Worm (Caenorhabditis elegans) whole organism, L4 larva: ENCODE results near the gene idpp-5.

ENCODE experiments used
- D1046.2 ChIP-seq: fragments of 200-800 bp; sonication (Bioruptor generic); IDR thresholded peaks from 2 replicates; pipeline ENCODE4 v1.3.6; 2022; ENCODE audit warnings: missing genetic modification characterization, missing compliant biosample characterization
- F26F4.8 ChIP-seq: fragments of 200-800 bp; sonication (Bioruptor generic); conservative IDR thresholded peaks from 2 replicates; pipeline ENCODE4 v1.3.6; 2022; ENCODE audit warnings: missing genetic modification characterization, missing compliant biosample characterization
- T20F7.1 ChIP-seq: fragments of 200-800 bp; sonication (Bioruptor generic); optimal IDR thresholded peaks from 2 replicates; lab custom pipeline; 2018; ENCODE audit warnings: mild to moderate bottlenecking, missing genetic modification characterization, missing compliant biosample characterization
- Y75B8A.6 ChIP-seq: fragments of 200-800 bp; sonication (Bioruptor generic); IDR thresholded peaks from 2 replicates; pipeline ENCODE4 v1.3.6; 2022; ENCODE audit warnings: missing genetic modification reagents, missing genetic modification characterization, missing compliant biosample characterization
- ZK337.2 ChIP-seq: fragments of 200-800 bp; sonication (Bioruptor generic); IDR thresholded peaks from 2 replicates; pipeline ENCODE4 v1.3.6; 2022; ENCODE audit warnings: missing genetic modification reagents, missing genetic modification characterization, missing compliant biosample characterization
- ZK546.5 ChIP-seq, 2 experiments: sonication (generic microtip); optimal IDR thresholded peaks; 2 replicates each; lab custom pipeline; 2017; ENCODE audit warnings: missing biosample characterization in 2 of 2, missing genetic modification characterization in 2 of 2
- aha-1 ChIP-seq: fragments of 150-350 bp; peaks from one replicate; lab custom pipeline; 2014; ENCODE audit warnings: missing biosample characterization, missing genetic modification characterization
- ama-1 ChIP-seq: fragments of 150-350 bp; optimal IDR thresholded peaks from 2 replicates; lab custom pipeline; 2014; ENCODE audit warnings: inconsistent platforms, mixed read lengths
- ceh-20 ChIP-seq: fragments of 200-800 bp; sonication (Bioruptor generic); IDR thresholded peaks from 2 replicates; pipeline ENCODE4 v1.3.6; 2022; ENCODE audit warnings: missing genetic modification reagents, missing genetic modification characterization, missing compliant biosample characterization
- ceh-28 ChIP-seq: fragments of 150-350 bp; optimal IDR thresholded peaks from 2 replicates; lab custom pipeline; 2014; ENCODE audit warnings: missing biosample characterization, missing genetic modification reagents, missing genetic modification characterization
- ceh-32 ChIP-seq: sonication (generic microtip); optimal IDR thresholded peaks from 2 replicates; lab custom pipeline; 2016; ENCODE audit warnings: mild to moderate bottlenecking, missing genetic modification characterization, missing compliant biosample characterization; ENCODE audit not compliant: poor library complexity
- ceh-44 ChIP-seq: fragments of 200-800 bp; sonication (Bioruptor generic); IDR thresholded peaks from 2 replicates; pipeline ENCODE4 v1.3.6; 2022; ENCODE audit warnings: missing genetic modification reagents, missing genetic modification characterization, missing compliant biosample characterization
- ces-1 ChIP-seq: fragments of 150-350 bp; sonication (generic microtip); optimal IDR thresholded peaks from 4 replicates; lab custom pipeline; 2014; ENCODE audit warnings: missing biosample characterization, missing genetic modification reagents, missing genetic modification characterization
- ctbp-1 ChIP-seq: fragments of 200-800 bp; sonication (Bioruptor generic); IDR thresholded peaks from 2 replicates; pipeline ENCODE4 v1.3.6; 2022; ENCODE audit warnings: missing genetic modification reagents, missing genetic modification characterization, missing compliant biosample characterization
- daf-16 ChIP-seq, 3 experiments: sonication (generic microtip); optimal IDR thresholded peaks; 2 replicates each; lab custom pipeline; 2016 to 2017; ENCODE audit warnings: missing genetic modification characterization in 3 of 3, missing genetic modification reagents in 3 of 3, mild to moderate bottlenecking in 2 of 3, missing compliant biosample characterization in 2 of 3, missing biosample characterization in 1 of 3, moderate library complexity in 1 of 3
- dmd-9 ChIP-seq: fragments of 200-800 bp; sonication (Bioruptor generic); IDR thresholded peaks from 2 replicates; pipeline ENCODE4 v1.3.6; 2022; ENCODE audit warnings: missing genetic modification reagents, missing genetic modification characterization, missing compliant biosample characterization
- dpl-1 ChIP-seq: fragments of 150-350 bp; optimal IDR thresholded peaks from 2 replicates; lab custom pipeline; 2014; ENCODE audit warnings: missing biosample characterization, missing genetic modification reagents, missing genetic modification characterization
- duxl-1 ChIP-seq: sonication (generic microtip); optimal IDR thresholded peaks from 2 replicates; lab custom pipeline; 2016; ENCODE audit warnings: mild to moderate bottlenecking, missing genetic modification characterization, moderate library complexity, missing compliant biosample characterization; ENCODE audit not compliant: poor library complexity
- dve-1 ChIP-seq: sonication (generic microtip); optimal IDR thresholded peaks from 2 replicates; lab custom pipeline; 2017; ENCODE audit warnings: antibody characterized with exemption, mild to moderate bottlenecking, missing genetic modification characterization, missing compliant biosample characterization; ENCODE audit not compliant: insufficient read depth
- egl-43 ChIP-seq: fragments of 200-800 bp; sonication (Bioruptor generic); IDR thresholded peaks from 2 replicates; pipeline ENCODE4 v1.3.6; 2022; ENCODE audit warnings: missing genetic modification reagents, missing genetic modification characterization, missing compliant biosample characterization
- fkh-10 ChIP-seq: fragments of 150-350 bp; optimal IDR thresholded peaks from 2 replicates; lab custom pipeline; 2014; ENCODE audit warnings: missing biosample characterization, missing genetic modification reagents, missing genetic modification characterization
- lin-13 ChIP-seq: fragments of 150-350 bp; optimal IDR thresholded peaks from 2 replicates; lab custom pipeline; 2014; ENCODE audit warnings: missing biosample characterization, missing genetic modification reagents, missing genetic modification characterization
- lin-15B ChIP-seq: fragments of 150-350 bp; sonication (generic microtip); optimal IDR thresholded peaks from 3 replicates; lab custom pipeline; 2014; ENCODE audit warnings: missing biosample characterization, missing genetic modification characterization
- madf-5 ChIP-seq, 2 experiments: fragments of 200-800 bp; sonication (Bioruptor generic); IDR thresholded peaks; 2 replicates each; pipeline ENCODE4 v1.3.6; 2022; ENCODE audit warnings: missing compliant biosample characterization in 2 of 2, missing genetic modification characterization in 2 of 2
- madf-9 ChIP-seq: fragments of 200-800 bp; sonication (Bioruptor generic); conservative IDR thresholded peaks from 2 replicates; pipeline ENCODE4 v1.3.6; 2022; ENCODE audit warnings: missing genetic modification reagents, missing genetic modification characterization, missing compliant biosample characterization
- mdl-1 ChIP-seq, 2 experiments: fragments of 150-350 bp in 1 of 2; sonication (generic microtip) in 1 of 2; optimal IDR thresholded peaks; 2 replicates each; lab custom pipeline; 2014 to 2017; ENCODE audit warnings: missing biosample characterization in 2 of 2, missing genetic modification characterization in 2 of 2
- mep-1 ChIP-seq: fragments of 150-350 bp; sonication (generic microtip); optimal IDR thresholded peaks from 3 replicates; lab custom pipeline; 2014; ENCODE audit warnings: missing biosample characterization, missing genetic modification characterization
- mxl-3 ChIP-seq: fragments of 200-800 bp; sonication (Bioruptor generic); optimal IDR thresholded peaks from 2 replicates; lab custom pipeline; 2018; ENCODE audit warnings: mild to moderate bottlenecking, missing genetic modification characterization, missing compliant biosample characterization
- nhr-102 ChIP-seq: sonication (generic microtip); optimal IDR thresholded peaks from 2 replicates; lab custom pipeline; 2016; ENCODE audit warnings: mild to moderate bottlenecking, missing genetic modification characterization, moderate library complexity, missing compliant biosample characterization
- nhr-237 ChIP-seq: sonication (generic microtip); optimal IDR thresholded peaks from 2 replicates; lab custom pipeline; 2017; ENCODE audit warnings: missing biosample characterization, missing genetic modification characterization
- nhr-28 ChIP-seq: fragments of 150-350 bp; optimal IDR thresholded peaks from 2 replicates; lab custom pipeline; 2014; ENCODE audit warnings: missing biosample characterization, missing genetic modification characterization
- nhr-42 ChIP-seq: fragments of 200-800 bp; sonication (Bioruptor generic); IDR thresholded peaks from 2 replicates; pipeline ENCODE4 v1.3.6; 2022; ENCODE audit warnings: missing genetic modification characterization, missing compliant biosample characterization
- nhr-6 ChIP-seq: fragments of 150-350 bp; optimal IDR thresholded peaks from 2 replicates; lab custom pipeline; 2014; ENCODE audit warnings: missing biosample characterization, missing genetic modification characterization
- php-3 ChIP-seq: fragments of 200-800 bp; sonication (Bioruptor generic); IDR thresholded peaks from 2 replicates; pipeline ENCODE4 v1.3.6; 2022; ENCODE audit warnings: missing genetic modification reagents, missing genetic modification characterization, missing compliant biosample characterization
- pqm-1 ChIP-seq: sonication (generic microtip); optimal IDR thresholded peaks from 2 replicates; lab custom pipeline; 2017; ENCODE audit warnings: missing biosample characterization, missing genetic modification characterization
- saeg-2 ChIP-seq: fragments of 200-800 bp; sonication (Bioruptor generic); IDR thresholded peaks from 2 replicates; pipeline ENCODE4 v1.3.6; 2022; ENCODE audit warnings: missing genetic modification reagents, missing genetic modification characterization, missing compliant biosample characterization
- sdz-12 ChIP-seq: fragments of 200-800 bp; sonication (Bioruptor generic); optimal IDR thresholded peaks from 2 replicates; lab custom pipeline; 2018; ENCODE audit warnings: mild to moderate bottlenecking, missing genetic modification characterization, missing compliant biosample characterization
- set-16 ChIP-seq: fragments of 200-800 bp; sonication (Bioruptor generic); IDR thresholded peaks from 2 replicates; pipeline ENCODE4 v1.3.6; 2022; ENCODE audit warnings: missing genetic modification reagents, missing genetic modification characterization, missing compliant biosample characterization
- snpc-1.2 ChIP-seq: fragments of 200-800 bp; sonication (Bioruptor generic); IDR thresholded peaks from 2 replicates; pipeline ENCODE4 v1.3.6; 2022; ENCODE audit warnings: missing genetic modification reagents, missing genetic modification characterization, missing compliant biosample characterization
- unc-62 ChIP-seq, 3 experiments: fragments of 150-350 bp in 1 of 3; sonication (generic microtip); optimal IDR thresholded peaks in 2 of 3; peaks in 1 of 3; 1 replicate in 1 of 3; 2 replicates in 2 of 3; lab custom pipeline; 2014 to 2017; ENCODE audit warnings: missing biosample characterization in 3 of 3, missing genetic modification characterization in 3 of 3, missing genetic modification reagents in 3 of 3, missing genotype in 1 of 3
- zfp-3 ChIP-seq: fragments of 200-800 bp; sonication (Bioruptor generic); conservative IDR thresholded peaks from 2 replicates; pipeline ENCODE4 v1.3.6; 2022; ENCODE audit warnings: missing genetic modification reagents, missing genetic modification characterization, missing compliant biosample characterization
- zip-11 ChIP-seq: fragments of 200-800 bp; sonication (Bioruptor generic); IDR thresholded peaks from 2 replicates; pipeline ENCODE4 v1.3.6; 2022; ENCODE audit warnings: missing genetic modification characterization, missing compliant biosample characterization
- ztf-7 ChIP-seq: fragments of 150-350 bp; optimal IDR thresholded peaks from 2 replicates; lab custom pipeline; 2014; ENCODE audit warnings: missing biosample characterization, missing genetic modification characterization

Gene idpp-5

DNA sequence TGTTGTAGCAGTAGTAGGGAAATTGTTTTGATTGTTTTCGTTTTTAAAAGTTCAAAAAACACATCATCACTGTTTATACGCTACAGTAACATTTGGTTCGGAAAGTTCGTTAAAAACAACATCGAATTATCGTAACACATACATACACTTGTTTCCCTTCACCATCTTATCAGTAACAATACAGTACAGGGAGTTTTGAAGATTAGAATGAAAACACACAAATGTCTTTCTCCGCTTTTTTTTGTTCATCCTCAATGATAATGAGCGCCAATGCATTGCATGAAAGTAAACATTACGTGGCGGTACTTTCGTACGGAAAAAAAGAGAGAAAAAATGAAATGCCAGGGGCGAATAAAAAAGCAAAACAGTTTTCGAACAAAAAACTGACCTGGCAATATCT lies 37.0 kb upstream of the idpp-5 start (continued):
- TF ChIP-seq fkh-10 (GFP tag; lab: Kevin White, UChicago), result no peak
- peak; percentile 96 for TF ChIP-seq nhr-28
- TF ChIP-seq sdz-12 (GFP tag; lab: Kevin White, UChicago), result no peak
- peak; percentile 47 for TF ChIP-seq T20F7.1
- TF ChIP-seq zfp-3 (GFP tag; lab: Robert Waterston, UW), result no peak
- TF ChIP-seq dpl-1 (GFP tag; lab: Kevin White, UChicago), result no peak
- TF ChIP-seq aha-1 (tag; lab: Kevin White, UChicago), result peak; percentile 83
- TF ChIP-seq ZK546.5 (tag; optimal IDR thresholded peaks at IDR 0.05; lab: Kevin White, UChicago), result no peak
- no peak for TF ChIP-seq ctbp-1 (GFP tag; lab: Robert Waterston, UW)
- no peak for TF ChIP-seq nhr-42 (GFP tag; lab: Robert Waterston, UW)
- TF ChIP-seq egl-43 (GFP tag; lab: Robert Waterston, UW), result no peak
- TF ChIP-seq snpc-1.2, result no peak
- no peak for TF ChIP-seq D1046.2
- peak in 1 of 2 experiments; percentile 23 for TF ChIP-seq unc-62 (GFP tag; optimal IDR thresholded peaks at IDR 0.05 in 1 of 2; lab: Kevin White, UChicago)
- no peak for TF ChIP-seq unc-62 (tag; optimal IDR thresholded peaks at IDR 0.05; lab: Kevin White, UChicago)
- no peak for TF ChIP-seq Y75B8A.6 (GFP tag; lab: Robert Waterston, UW)
- no peak for TF ChIP-seq mxl-3 (GFP tag; lab: Kevin White, UChicago)
- no peak for TF ChIP-seq dmd-9 (GFP tag; lab: Robert Waterston, UW)
- TF ChIP-seq ceh-32 (tag; lab: Kevin White, UChicago), result no peak
- TF ChIP-seq madf-9, result no peak
- no peak for TF ChIP-seq ama-1
- no peak for TF ChIP-seq ztf-7 (tag; lab: Kevin White, UChicago)
- TF ChIP-seq nhr-6 (tag; lab: Kevin White, UChicago), result no peak
- peak; percentile 98 for TF ChIP-seq pqm-1
- TF ChIP-seq lin-13 (GFP tag; lab: Kevin White, UChicago), result no peak

- TF ChIP-seq egl-43 (GFP tag; lab: Robert Waterston, UW) (no peak), ZK337.2 (no peak), unc-62 (GFP tag; optimal IDR thresholded peaks at IDR 0.05 in 1 of 2; lab: Kevin White, UChicago) (peak in 1 of 2 experiments; percentile 98), unc-62 (tag; optimal IDR thresholded peaks at IDR 0.05; lab: Kevin White, UChicago) (no peak), dve-1 (no peak), ces-1 (GFP tag; lab: Kevin White, UChicago) (no peak), saeg-2 (no peak), fkh-10 (GFP tag; lab: Kevin White, UChicago) (peak; percentile 58), php-3 (GFP tag; lab: Robert Waterston, UW) (no peak), aha-1 (tag; lab: Kevin White, UChicago) (peak; percentile 58), ceh-20 (GFP tag; lab: Robert Waterston, UW) (no peak), mdl-1 (tag; optimal IDR thresholded peaks at IDR 0.05; lab: Kevin White, UChicago) (no peak), madf-5 (GFP tag; IDR thresholded peaks at IDR 0.05; lab: Robert Waterston, UW) (no peak), ceh-44 (no peak), mxl-3 (GFP tag; lab: Kevin White, UChicago) (no peak), lin-15B (no peak), F26F4.8 (GFP tag; lab: Robert Waterston, UW) (no peak), madf-9 (no peak), set-16 (GFP tag; lab: Robert Waterston, UW) (no peak), ceh-28 (tag; lab: Kevin White, UChicago) (no peak), D1046.2 (no peak), duxl-1 (tag; lab: Kevin White, UChicago) (no peak), nhr-102 (no peak), ZK546.5 (tag; optimal IDR thresholded peaks at IDR 0.05; lab: Kevin White, UChicago) (no peak), mep-1 (tag; lab: Kevin White, UChicago) (no peak), dpl-1 (GFP tag; lab: Kevin White, UChicago) (no peak), zip-11 (no peak), daf-16 (GFP tag; optimal IDR thresholded peaks at IDR 0.05; lab: Kevin White, UChicago) (peak in 1 of 2 experiments; percentile 78), daf-16 (tag; optimal IDR thresholded peaks at IDR 0.05; lab: Kevin White, UChicago) (no peak), nhr-237 (tag; lab: Kevin White, UChicago) (no peak)
Measured at ce11 chrX:3828598-3829204, 36.1 kb upstream of the idpp-5 start.
